Worm (Caenorhabditis elegans): ENCODE data around the gene C54F6.19.
A peak's percentile ranks its signal among the peaks of the same experiment; 100 is the strongest.

C54F6.19 gene

DNA sequence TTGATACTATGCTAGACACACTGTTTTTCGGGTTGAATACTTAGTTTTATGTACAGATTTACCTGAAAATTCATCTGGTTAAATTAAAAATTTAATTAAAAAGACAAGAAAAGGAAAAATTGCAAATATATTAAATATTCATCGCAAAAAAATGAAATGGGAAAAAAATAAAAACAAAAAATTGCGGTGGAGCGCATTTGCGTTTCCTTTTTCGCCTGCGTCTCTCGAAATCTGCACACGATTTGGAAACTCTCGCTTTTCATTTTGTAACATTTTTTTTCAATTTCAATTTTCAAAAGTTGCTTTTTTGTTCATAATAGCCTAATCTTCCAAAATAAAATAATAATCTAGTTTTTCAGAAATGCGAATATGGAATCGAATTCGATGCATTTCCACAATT, 42.4 kb downstream of the C54F6.19 start, which contains the start of the genes F19F10.11 and C50E3.5:
F19F10.11 (minus strand) TSS at position 68 of the 400 bp plus-strand sequence.
C50E3.5 (plus strand) TSS at position 360 of the 400 bp plus-strand sequence.
- TF ChIP-seq ceh-18 (tag; optimal IDR thresholded peaks at IDR 0.05) (no peak), hlh-30 (tag; optimal IDR thresholded peaks at IDR 0.05; ENCODE audit: insufficient read depth) (no peak), ceh-45 (GFP tag; IDR thresholded peaks at IDR 0.05) (no peak), ceh-14 (tag; optimal IDR thresholded peaks at IDR 0.05) (peak; percentile 6), ref-2 (tag; optimal IDR thresholded peaks at IDR 0.05) (no peak)

DNA sequence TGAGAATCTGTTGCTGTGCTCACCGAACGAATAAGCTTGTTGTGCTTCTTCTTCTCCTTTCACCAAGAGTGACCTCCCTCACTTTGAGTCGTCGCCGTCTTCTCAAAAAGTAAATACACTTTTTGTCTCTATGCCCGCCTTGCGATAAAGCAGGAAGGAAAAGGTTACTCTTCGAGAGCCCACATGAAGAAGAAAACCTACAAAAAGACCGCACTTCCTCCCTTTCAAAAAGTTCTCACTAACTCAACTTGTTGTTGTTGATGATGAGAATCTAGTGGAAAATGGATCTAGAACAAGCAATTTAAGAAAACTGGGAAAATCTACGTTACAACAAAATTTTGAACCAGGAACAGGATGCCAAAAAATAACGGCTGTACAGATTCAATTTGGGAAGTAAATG, 45.2 kb downstream of the C54F6.19 start, which contains the start of gene C50E3.6:
C50E3.6 (minus strand) TSS at position 101 of the 400 bp plus-strand sequence.
- TF ChIP-seq rnt-1 (tag; optimal IDR thresholded peaks at IDR 0.05) (no peak), dve-1 (tag; optimal IDR thresholded peaks at IDR 0.05) (no peak), ets-4 (tag; optimal IDR thresholded peaks at IDR 0.05) (no peak), pha-4 (tag; optimal IDR thresholded peaks at IDR 0.05) (no peak), pax-1 (tag; optimal IDR thresholded peaks at IDR 0.05) (no peak), fax-1 (tag; optimal IDR thresholded peaks at IDR 0.05) (no peak), tbx-7 (tag; optimal IDR thresholded peaks at IDR 0.05) (no peak), syd-9 (tag; optimal IDR thresholded peaks at IDR 0.05) (no peak), ceh-14 (tag; optimal IDR thresholded peaks at IDR 0.05) (no peak)

ce11 chrV:7595132-7595531, 49.8 kb downstream of the C54F6.19 start:
- TF ChIP-seq ttx-3 (tag; optimal IDR thresholded peaks at IDR 0.05) (no peak), mec-3 (tag; optimal IDR thresholded peaks at IDR 0.05; ENCODE audit: borderline replicate concordance) (no peak), tbx-2 (tag; optimal IDR thresholded peaks at IDR 0.05) (no peak), hlh-6 (tag; optimal IDR thresholded peaks at IDR 0.05) (no peak), hlh-8 (tag; optimal IDR thresholded peaks at IDR 0.05) (no peak), ceh-2 (tag; optimal IDR thresholded peaks at IDR 0.05) (no peak), pat-9 (tag; optimal IDR thresholded peaks at IDR 0.05) (no peak), pros-1 (tag; optimal IDR thresholded peaks at IDR 0.05) (no peak), hlh-15 (tag; optimal IDR thresholded peaks at IDR 0.05) (no peak), pha-4 (tag; optimal IDR thresholded peaks at IDR 0.05) (no peak), gmeb-2 (tag; optimal IDR thresholded peaks at IDR 0.05) (no peak)

All from whole organism, late embryonic.